Fruit fly (Drosophila melanogaster) whole organism, embryonic: ENCODE results near the gene Gr97a.
A peak's percentile ranks its signal among the peaks of the same experiment; 100 is the strongest.

ENCODE experiments used
- Asciz ChIP-seq: fragments of 200-800 bp; sonication (Bioruptor generic); optimal IDR thresholded peaks from 2 replicates; lab custom pipeline; 2017; ENCODE audit warnings: missing biosample characterization, mild to moderate bottlenecking, missing genetic modification characterization, missing genetic modification reagents
- BEAF-32 ChIP-seq: fragments of 200-800 bp; sonication (Bioruptor generic); optimal IDR thresholded peaks from 3 replicates; lab custom pipeline; 2017; ENCODE audit warnings: missing biosample characterization, missing genetic modification characterization, mild to moderate bottlenecking, moderate library complexity, missing genetic modification reagents
- Bteb2 ChIP-seq: fragments of 200-800 bp; sonication (Bioruptor generic); optimal IDR thresholded peaks from 2 replicates; lab custom pipeline; 2016; ENCODE audit warnings: missing biosample characterization, missing genetic modification characterization
- CG11456 ChIP-seq: fragments of 200-800 bp; sonication (Bioruptor generic); IDR thresholded peaks from 3 replicates; pipeline ENCODE4 v1.3.6; 2022; ENCODE audit warnings: missing biosample characterization, missing genetic modification characterization
- CG13424 ChIP-seq: fragments of 200-800 bp; sonication (Bioruptor generic); optimal IDR thresholded peaks from 2 replicates; lab custom pipeline; 2019; ENCODE audit warnings: missing biosample characterization, mild to moderate bottlenecking, missing genetic modification characterization, moderate library complexity
- CG14667 ChIP-seq: fragments of 200-800 bp; sonication (Bioruptor generic); IDR thresholded peaks from 2 replicates; pipeline ENCODE4 v1.3.6; 2022; ENCODE audit warnings: missing biosample characterization, missing genetic modification characterization
- CG15073 ChIP-seq: fragments of 200-800 bp; sonication (Bioruptor generic); optimal IDR thresholded peaks from 2 replicates; lab custom pipeline; 2016; ENCODE audit warnings: missing biosample characterization, missing genetic modification characterization
- CG17829 ChIP-seq: fragments of 200-800 bp; optimal IDR thresholded peaks from 2 replicates; lab custom pipeline; 2019; ENCODE audit warnings: missing biosample characterization, mild to moderate bottlenecking, missing genetic modification characterization, moderate library complexity
- CG18476 ChIP-seq: fragments of 200-800 bp; sonication (Bioruptor generic); optimal IDR thresholded peaks from 2 replicates; lab custom pipeline; 2016; ENCODE audit warnings: missing biosample characterization, mild to moderate bottlenecking, missing genetic modification characterization
- CG2129 ChIP-seq: fragments of 200-800 bp; sonication (Bioruptor generic); IDR thresholded peaks from 2 replicates; pipeline ENCODE4 v1.3.6; 2022; ENCODE audit warnings: missing biosample characterization, missing genetic modification characterization; ENCODE audit not compliant: partially characterized antibody
- CG2199 ChIP-seq: fragments of 200-800 bp; sonication (Bioruptor generic); IDR thresholded peaks from 3 replicates; pipeline ENCODE4 v1.3.6; 2022; ENCODE audit warnings: missing biosample characterization, missing genetic modification characterization
- CG3407 ChIP-seq: fragments of 200-800 bp; sonication (Bioruptor generic); optimal IDR thresholded peaks from 2 replicates; lab custom pipeline; 2018; ENCODE audit warnings: missing biosample characterization, mild to moderate bottlenecking, missing genetic modification characterization
- CG34422 ChIP-seq: fragments of 200-800 bp; sonication (Bioruptor generic); IDR thresholded peaks from 3 replicates; pipeline ENCODE4 v1.3.6; 2022; ENCODE audit warnings: missing biosample characterization, missing genetic modification characterization
- CG4360 ChIP-seq: fragments of 200-800 bp; sonication (Bioruptor generic); IDR thresholded peaks from 2 replicates; pipeline ENCODE4 v1.3.6; 2022; ENCODE audit warnings: missing biosample characterization, missing genetic modification characterization
- CG43689 ChIP-seq: fragments of 200-800 bp; sonication (Bioruptor generic); IDR thresholded peaks from 2 replicates; pipeline ENCODE4 v1.3.6; 2022; ENCODE audit warnings: missing biosample characterization, missing genetic modification characterization
- CG4424 ChIP-seq: fragments of 200-800 bp; sonication (Bioruptor generic); optimal IDR thresholded peaks from 3 replicates; lab custom pipeline; 2016; ENCODE audit warnings: missing biosample characterization, missing genetic modification characterization
- CG6765 ChIP-seq: fragments of 200-800 bp; sonication (Bioruptor generic); optimal IDR thresholded peaks from 3 replicates; lab custom pipeline; 2017; ENCODE audit warnings: missing biosample characterization, mild to moderate bottlenecking, missing genetic modification characterization
- CG7556 ChIP-seq: fragments of 200-800 bp; sonication (Bioruptor generic); optimal IDR thresholded peaks from 2 replicates; lab custom pipeline; 2017; ENCODE audit warnings: missing biosample characterization, mild to moderate bottlenecking, missing genetic modification characterization
- CG9215 ChIP-seq: fragments of 200-800 bp; sonication (Bioruptor generic); IDR thresholded peaks from 2 replicates; pipeline ENCODE4 v1.3.6; 2022; ENCODE audit warnings: missing biosample characterization, missing genetic modification characterization
- CG9876 ChIP-seq: fragments of 200-800 bp; sonication (Bioruptor generic); optimal IDR thresholded peaks from 2 replicates; lab custom pipeline; 2016; ENCODE audit warnings: missing biosample characterization, missing genetic modification characterization
- D19A ChIP-seq: fragments of 200-800 bp; optimal IDR thresholded peaks from 3 replicates; lab custom pipeline; 2019; ENCODE audit warnings: missing biosample characterization, mild to moderate bottlenecking, missing genetic modification characterization, moderate library complexity
- Dek ChIP-seq: fragments of 200-800 bp; sonication (Bioruptor generic); optimal IDR thresholded peaks from 3 replicates; lab custom pipeline; 2019; ENCODE audit warnings: missing biosample characterization, mild to moderate bottlenecking, missing genetic modification characterization, moderate library complexity
- ERR ChIP-seq: fragments of 200-800 bp; sonication (Bioruptor generic); optimal IDR thresholded peaks from 2 replicates; lab custom pipeline; 2016; ENCODE audit warnings: missing biosample characterization, missing genetic modification characterization
- Elba2 ChIP-seq: fragments of 200-800 bp; sonication (Bioruptor generic); optimal IDR thresholded peaks from 3 replicates; lab custom pipeline; 2016; ENCODE audit warnings: missing biosample characterization, missing genetic modification characterization
- Fer3 ChIP-seq: fragments of 200-800 bp; sonication (Bioruptor generic); optimal IDR thresholded peaks from 2 replicates; lab custom pipeline; 2018; ENCODE audit warnings: missing biosample characterization, mild to moderate bottlenecking, missing genetic modification characterization, moderate library complexity
- GATAe ChIP-seq: fragments of 200-800 bp; sonication (Bioruptor generic); conservative IDR thresholded peaks from 2 replicates; pipeline ENCODE4 v1.3.6; 2022; ENCODE audit warnings: missing biosample characterization, missing genetic modification characterization
- Nf-YA ChIP-seq: fragments of 200-800 bp; sonication (Bioruptor generic); IDR thresholded peaks from 2 replicates; pipeline ENCODE4 v1.3.6; 2022; ENCODE audit warnings: missing biosample characterization, missing genetic modification characterization
- Opbp ChIP-seq: fragments of 200-800 bp; sonication (Bioruptor generic); IDR thresholded peaks from 3 replicates; pipeline ENCODE4 v1.3.6; 2022; ENCODE audit warnings: missing biosample characterization, missing genetic modification characterization; ENCODE audit not compliant: partially characterized antibody
- Side ChIP-seq: fragments of 200-800 bp; sonication (Bioruptor generic); optimal IDR thresholded peaks from 2 replicates; lab custom pipeline; 2016; ENCODE audit warnings: missing biosample characterization, missing genetic modification characterization
- Sin3A ChIP-seq: fragments of >200 bp; optimal IDR thresholded peaks from 2 replicates; lab custom pipeline; 2018
- Sox102F ChIP-seq: fragments of 200-800 bp; sonication (Bioruptor generic); optimal IDR thresholded peaks from 2 replicates; lab custom pipeline; 2018; ENCODE audit warnings: missing biosample characterization, mild to moderate bottlenecking, missing genetic modification characterization, moderate library complexity
- Sry-β ChIP-seq: fragments of 200-800 bp; sonication (Bioruptor generic); optimal IDR thresholded peaks from 2 replicates; lab custom pipeline; 2018; ENCODE audit warnings: missing biosample characterization, mild to moderate bottlenecking, missing genetic modification characterization, moderate library complexity
- Stat92E ChIP-seq, 3 experiments: fragments of >200 bp in 2 of 3; fragments of 200-800 bp in 1 of 3; sonication (Bioruptor generic) in 1 of 3; optimal IDR thresholded peaks; 2 replicates each; lab custom pipeline; 2017 to 2019; ENCODE audit warnings: missing biosample characterization in 3 of 3, missing genetic modification characterization in 3 of 3, mild to moderate bottlenecking in 1 of 3, moderate library complexity in 1 of 3
- al ChIP-seq: fragments of 200-800 bp; sonication (Bioruptor generic); IDR thresholded peaks from 2 replicates; pipeline ENCODE4 v1.3.6; 2022; ENCODE audit warnings: missing biosample characterization, missing genetic modification characterization
- amos ChIP-seq: fragments of 200-800 bp; sonication (Bioruptor generic); IDR thresholded peaks from 2 replicates; pipeline ENCODE4 v1.3.6; 2022; ENCODE audit warnings: missing biosample characterization, missing genetic modification characterization; ENCODE audit not compliant: partially characterized antibody
- ap ChIP-seq: fragments of 200-800 bp; sonication (Bioruptor generic); IDR thresholded peaks from 2 replicates; pipeline ENCODE4 v1.3.6; 2022; ENCODE audit warnings: missing biosample characterization, missing genetic modification characterization
- bowl ChIP-seq: fragments of 200-800 bp; sonication (Bioruptor generic); IDR thresholded peaks from 2 replicates; pipeline ENCODE4 v1.3.6; 2022; ENCODE audit warnings: missing biosample characterization, missing genetic modification characterization
- cwo ChIP-seq: fragments of 200-800 bp; sonication (Bioruptor generic); optimal IDR thresholded peaks from 3 replicates; lab custom pipeline; 2017; ENCODE audit warnings: missing biosample characterization, missing genetic modification characterization, mild to moderate bottlenecking, moderate library complexity, missing genetic modification reagents
- dm ChIP-seq: fragments of 200-800 bp; sonication (Bioruptor generic); optimal IDR thresholded peaks from 3 replicates; lab custom pipeline; 2016; ENCODE audit warnings: missing biosample characterization, missing genetic modification characterization
- dpn ChIP-seq, 2 experiments: fragments of 200-800 bp; sonication (Bioruptor generic); optimal IDR thresholded peaks; 3 replicates each; lab custom pipeline; 2016; ENCODE audit warnings: missing biosample characterization in 2 of 2, missing genetic modification characterization in 2 of 2
- fu2 ChIP-seq: fragments of 200-800 bp; sonication (Bioruptor generic); optimal IDR thresholded peaks from 2 replicates; lab custom pipeline; 2016; ENCODE audit warnings: missing biosample characterization, missing genetic modification characterization
- hkb ChIP-seq, 2 experiments: fragments of 200-800 bp in 1 of 2; fragments of >200 bp in 1 of 2; sonication (Bioruptor generic) in 1 of 2; IDR thresholded peaks in 1 of 2; optimal IDR thresholded peaks in 1 of 2; 2 replicates each; pipeline versions ENCODE4 v1.3.6 to Lab custom; 2017 to 2022; ENCODE audit warnings: missing biosample characterization in 1 of 2, missing genetic modification characterization in 1 of 2
- jumu ChIP-seq: fragments of 200-800 bp; sonication (Bioruptor generic); optimal IDR thresholded peaks from 3 replicates; lab custom pipeline; 2016; ENCODE audit warnings: missing biosample characterization, missing genetic modification characterization
- lab ChIP-seq: fragments of 200-800 bp; sonication (Bioruptor generic); optimal IDR thresholded peaks from 3 replicates; lab custom pipeline; 2017; ENCODE audit warnings: missing biosample characterization, missing genetic modification characterization, mild to moderate bottlenecking, moderate library complexity, missing genetic modification reagents
- nom ChIP-seq: fragments of 200-800 bp; sonication (Bioruptor generic); optimal IDR thresholded peaks from 2 replicates; lab custom pipeline; 2017; ENCODE audit warnings: missing biosample characterization, missing genetic modification characterization, mild to moderate bottlenecking, moderate library complexity, missing genetic modification reagents
- otp ChIP-seq: fragments of 200-800 bp; sonication (Bioruptor generic); IDR thresholded peaks from 3 replicates; pipeline ENCODE4, ENCODE4 v1.3.6; 2022; ENCODE audit warnings: missing biosample characterization, missing genetic modification characterization
- pb ChIP-seq: fragments of 200-800 bp; sonication (Bioruptor generic); optimal IDR thresholded peaks from 3 replicates; lab custom pipeline; 2016; ENCODE audit warnings: missing biosample characterization, missing genetic modification characterization
- peb ChIP-seq: fragments of 200-800 bp; sonication (Bioruptor generic); IDR thresholded peaks from 2 replicates; pipeline ENCODE4 v1.3.6; 2022; ENCODE audit warnings: missing biosample characterization, missing genetic modification characterization
- seq ChIP-seq: fragments of 200-800 bp; sonication (Bioruptor generic); IDR thresholded peaks from 2 replicates; pipeline ENCODE4 v1.3.6; 2022; ENCODE audit warnings: missing biosample characterization, missing genetic modification characterization
- so ChIP-seq: fragments of 200-800 bp; sonication (Bioruptor generic); IDR thresholded peaks from 3 replicates; pipeline ENCODE4 v1.3.6; 2022; ENCODE audit warnings: missing biosample characterization, missing genetic modification characterization

Gr97a gene

DNA sequence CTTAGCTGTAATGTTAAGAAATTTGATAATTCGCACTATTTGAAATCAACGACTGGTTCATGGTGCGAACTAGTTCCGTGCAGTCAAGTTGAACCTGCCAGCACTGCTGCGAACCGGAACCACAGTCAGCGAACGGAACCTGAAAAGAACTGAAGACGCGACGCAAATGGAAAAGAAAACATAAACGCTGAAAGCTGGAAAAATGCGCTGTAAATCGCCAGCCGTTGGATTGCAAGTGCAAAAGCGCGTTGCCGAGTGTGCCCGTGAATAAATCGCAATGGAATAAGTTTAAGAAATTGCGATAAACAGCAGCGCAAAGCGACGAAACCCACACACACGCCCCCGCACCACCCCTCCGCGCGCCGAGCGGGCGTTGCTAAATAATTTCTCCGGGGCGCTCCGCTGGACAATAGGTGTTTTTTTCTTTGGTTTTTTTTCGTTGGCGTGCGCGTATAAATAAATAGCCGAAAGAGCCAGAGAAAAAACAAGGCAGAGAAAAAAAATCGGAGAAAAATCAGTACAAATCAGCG, 574 bp upstream of the Gr97a start, which contains the start of gene CG5521:
TSS of gene CG5521 (plus strand) at position 137 of the 530 bp plus-strand sequence.
- no peak for TF ChIP-seq CG43689 (GFP tag; lab: Robert Waterston, UW)
- TF ChIP-seq Asciz, result no peak
- TF ChIP-seq CG13424 (tag; lab: Kevin White, UChicago), result no peak
- peak; percentile 47; the same call in 1 of the 3 replicates for TF ChIP-seq CG2199
- no peak for TF ChIP-seq Bteb2 (GFP tag; lab: Kevin White, UChicago)
- no peak for TF ChIP-seq Elba2 (GFP tag; lab: Kevin White, UChicago)
- peak; percentile 91 for TF ChIP-seq Sry-β (GFP tag; lab: Kevin White, UChicago)
- peak; percentile 22 for TF ChIP-seq CG6765 (GFP tag; lab: Kevin White, UChicago)
- TF ChIP-seq seq (GFP tag; lab: Robert Waterston, UW), result no peak
- no peak for TF ChIP-seq CG9876 (GFP tag; lab: Kevin White, UChicago)
- no peak for TF ChIP-seq CG14667
- TF ChIP-seq cwo (GFP tag; lab: Kevin White, UChicago), result no peak
- peak; percentile 0 for TF ChIP-seq BEAF-32 (GFP tag; lab: Kevin White, UChicago)
- TF ChIP-seq peb, result no peak
- no peak for TF ChIP-seq so
- no peak for TF ChIP-seq ERR (GFP tag; lab: Kevin White, UChicago)
- no peak for TF ChIP-seq CG15073
- no peak for TF ChIP-seq CG4424 (GFP tag; lab: Kevin White, UChicago)
- TF ChIP-seq GATAe, result no peak
- TF ChIP-seq lab (GFP tag; lab: Kevin White, UChicago), result peak; percentile 7
- TF ChIP-seq al, result no peak
- TF ChIP-seq CG2129, result no peak
- TF ChIP-seq jumu, result no peak
- TF ChIP-seq CG34422 (GFP tag; lab: Robert Waterston, UW), result 0 out of 3 replicates have a peak, but pooled peaks have one; percentile 66
- peak; percentile 13 for TF ChIP-seq Side
- no peak for TF ChIP-seq Sin3A
- no peak for TF ChIP-seq CG3407 (GFP tag; lab: Kevin White, UChicago)
- no peak for TF ChIP-seq CG7556 (GFP tag; lab: Kevin White, UChicago)
- peak; percentile 37 for TF ChIP-seq D19A (tag; lab: Kevin White, UChicago)
- TF ChIP-seq nom, result no peak
- no peak for TF ChIP-seq otp (GFP tag; lab: Robert Waterston, UW)
- TF ChIP-seq CG9215 (GFP tag; lab: Robert Waterston, UW), result no peak
- peak; percentile 70 for TF ChIP-seq Opbp
- no peak for TF ChIP-seq dpn (GFP tag; optimal IDR thresholded peaks at IDR 0.05; lab: Kevin White, UChicago)
- no peak for TF ChIP-seq ap (GFP tag; lab: Robert Waterston, UW)
- no peak for TF ChIP-seq fu2 (GFP tag; lab: Kevin White, UChicago)
- TF ChIP-seq amos (GFP tag; lab: Robert Waterston, UW), result peak; percentile 78; the same call in 1 of the 2 replicates
- TF ChIP-seq Dek (tag; lab: Kevin White, UChicago), result no peak
- TF ChIP-seq Fer3 (tag; lab: Kevin White, UChicago), result no peak
- TF ChIP-seq Nf-YA (GFP tag; lab: Robert Waterston, UW), result no peak
- TF ChIP-seq CG11456, result no peak
- no peak for TF ChIP-seq CG18476
- TF ChIP-seq Stat92E (GFP tag; optimal IDR thresholded peaks at IDR 0.05; lab: Kevin White, UChicago), result peak in 1 of 3 experiments; percentile 49
- TF ChIP-seq CG17829 (tag; lab: Kevin White, UChicago), result no peak
- no peak for TF ChIP-seq CG4360 (GFP tag; lab: Robert Waterston, UW)
- no peak for TF ChIP-seq dm
- peak; percentile 16 for TF ChIP-seq Sox102F (GFP tag; lab: Kevin White, UChicago)
- no peak for TF ChIP-seq bowl
- TF ChIP-seq pb (GFP tag; lab: Kevin White, UChicago), result no peak
- TF ChIP-seq hkb (optimal IDR thresholded peaks at IDR 0.05; lab: Kevin White, UChicago), result no peak
- peak; percentile 50; the same call in 1 of the 2 replicates for TF ChIP-seq hkb (GFP tag; IDR thresholded peaks at IDR 0.05; lab: Robert Waterston, UW)
